Fruit fly (Drosophila melanogaster): ENCODE data around the gene ND-15.

ND-15 gene

dm6 chr2L:203529-204127 is 89.1 kb downstream of the ND-15 start, which contains the start of gene mRpL10 (continued):
- peak; percentile 52 for TF ChIP-seq Ets97D (GFP tag; optimal IDR thresholded peaks at IDR 0.05)
- 0 out of 2 replicates have a peak, but pooled peaks have one; percentile 36 for TF ChIP-seq CG1024 (GFP tag; IDR thresholded peaks at IDR 0.05)
- TF ChIP-seq CG42726 (GFP tag; IDR thresholded peaks at IDR 0.05; ENCODE audit: partially characterized antibody) = peak; percentile 73
- TF ChIP-seq sob (GFP tag; IDR thresholded peaks at IDR 0.05) = peak; percentile 68
- TF ChIP-seq Myb (GFP tag; optimal IDR thresholded peaks at IDR 0.05) = peak; percentile 37
- TF ChIP-seq BtbVII (GFP tag; optimal IDR thresholded peaks at IDR 0.05) = peak; percentile 35
- peak; percentile 78 for TF ChIP-seq Max (GFP tag; optimal IDR thresholded peaks at IDR 0.05)
- peak; percentile 10 for TF ChIP-seq Hsf (GFP tag; optimal IDR thresholded peaks at IDR 0.05)
- TF ChIP-seq chinmo (GFP tag; IDR thresholded peaks at IDR 0.05; ENCODE audit: partially characterized antibody) = peak; percentile 91
- peak; percentile 94 for TF ChIP-seq CG13287 (GFP tag; IDR thresholded peaks at IDR 0.05; ENCODE audit: partially characterized antibody)
- TF ChIP-seq CG12744 (GFP tag; optimal IDR thresholded peaks at IDR 0.05) = no peak
- TF ChIP-seq Ravus (GFP tag; IDR thresholded peaks at IDR 0.05) = no peak
- TF ChIP-seq HmgZ (tag; optimal IDR thresholded peaks at IDR 0.05) = peak; percentile 45
- TF ChIP-seq CG32772 (GFP tag; IDR thresholded peaks at IDR 0.05) = no peak
- no peak for TF ChIP-seq CG12236 (GFP tag; optimal IDR thresholded peaks at IDR 0.05)
- peak; percentile 4 for TF ChIP-seq CG7987 (GFP tag; optimal IDR thresholded peaks at IDR 0.05)
- peak; percentile 93 for TF ChIP-seq Bgb (GFP tag; IDR thresholded peaks at IDR 0.05; ENCODE audit: partially characterized antibody)
- peak; percentile 29; the same call in 1 of the 2 replicates for TF ChIP-seq Rfx (GFP tag; IDR thresholded peaks at IDR 0.05)
- TF ChIP-seq corto (GFP tag; optimal IDR thresholded peaks at IDR 0.05) = peak; percentile 76
- TF ChIP-seq CG3847 (GFP tag; IDR thresholded peaks at IDR 0.05) = peak; percentile 53
- no peak for TF ChIP-seq H15 (GFP tag; IDR thresholded peaks at IDR 0.05)
- TF ChIP-seq zen2 (GFP tag; IDR thresholded peaks at IDR 0.05; ENCODE audit: partially characterized antibody) = peak; percentile 85
- TF ChIP-seq CG6765 (GFP tag; optimal IDR thresholded peaks at IDR 0.05) = no peak
- peak; percentile 54 for TF ChIP-seq CG14710 (tag; optimal IDR thresholded peaks at IDR 0.05)
- peak; percentile 87 for TF ChIP-seq CG14860 (GFP tag; IDR thresholded peaks at IDR 0.05; ENCODE audit: partially characterized antibody)
- TF ChIP-seq cg (GFP tag; optimal IDR thresholded peaks at IDR 0.05) = no peak
- TF ChIP-seq Ets65A (GFP tag) = peak; percentile 50
- TF ChIP-seq B-H2 (GFP tag; optimal IDR thresholded peaks at IDR 0.05) = peak; percentile 56
- TF ChIP-seq maf-S (GFP tag; optimal IDR thresholded peaks at IDR 0.05) = peak; percentile 24
- TF ChIP-seq CG2129 (GFP tag; IDR thresholded peaks at IDR 0.05; ENCODE audit: partially characterized antibody) = peak; percentile 68
- peak; percentile 8 for TF ChIP-seq tin (GFP tag; optimal IDR thresholded peaks at IDR 0.05)
- TF ChIP-seq amos (GFP tag; IDR thresholded peaks at IDR 0.05; ENCODE audit: partially characterized antibody) = peak; percentile 94
- peak; percentile 93 for TF ChIP-seq Scr (GFP tag; IDR thresholded peaks at IDR 0.05; ENCODE audit: partially characterized antibody)
- TF ChIP-seq CG1647 (GFP tag; optimal IDR thresholded peaks at IDR 0.05) = no peak
- peak; percentile 46 for TF ChIP-seq dm (GFP tag; optimal IDR thresholded peaks at IDR 0.05)
- no peak for TF ChIP-seq CG6689 (GFP tag; IDR thresholded peaks at IDR 0.05)
- peak; percentile 11 for TF ChIP-seq CG9797 (GFP tag; optimal IDR thresholded peaks at IDR 0.05)
- no peak for TF ChIP-seq sqz (GFP tag; optimal IDR thresholded peaks at IDR 0.05)
- TF ChIP-seq lbe (GFP tag; optimal IDR thresholded peaks at IDR 0.05) = peak; percentile 74
- no peak for TF ChIP-seq ham (GFP tag; IDR thresholded peaks at IDR 0.05)
- TF ChIP-seq slou (GFP tag; optimal IDR thresholded peaks at IDR 0.05) = peak; percentile 29
- TF ChIP-seq CG2712 (tag; optimal IDR thresholded peaks at IDR 0.05) = peak; percentile 63
- no peak for TF ChIP-seq CG6683 (GFP tag; optimal IDR thresholded peaks at IDR 0.05)
- peak; percentile 91 for TF ChIP-seq knrl (GFP tag; IDR thresholded peaks at IDR 0.05; ENCODE audit: partially characterized antibody)
- peak; percentile 34 for TF ChIP-seq gfzf (GFP tag; optimal IDR thresholded peaks at IDR 0.05)
- TF ChIP-seq trem (tag; optimal IDR thresholded peaks at IDR 0.05) = peak; percentile 72
- peak; percentile 11 for TF ChIP-seq Chrac-16 (GFP tag; optimal IDR thresholded peaks at IDR 0.05)
- peak; percentile 19 for TF ChIP-seq Sin3A (optimal IDR thresholded peaks at IDR 0.05)
- TF ChIP-seq Opbp (GFP tag; IDR thresholded peaks at IDR 0.05; ENCODE audit: partially characterized antibody) = peak; percentile 91
- TF ChIP-seq CG2116 (GFP tag; optimal IDR thresholded peaks at IDR 0.05) = peak; percentile 68
